Worm (Caenorhabditis elegans): ENCODE data around the gene ZC477.4.

ZC477.4 gene

ce11 chrIV:7098509-7099065 is at the start of gene ZC477.4:
ZC477.4 (minus strand) TSS chrIV:7098784.
- TF ChIP-seq pha-4 (tag; optimal IDR thresholded peaks at IDR 0.05): no peak
- TF ChIP-seq nhr-12 (tag; optimal IDR thresholded peaks at IDR 0.05): no peak
- TF ChIP-seq unc-62 (GFP tag; optimal IDR thresholded peaks at IDR 0.05): peak; percentile 30
- no peak for TF ChIP-seq tbx-8 (GFP tag; optimal IDR thresholded peaks at IDR 0.05)
- TF ChIP-seq bed-3 (GFP tag; optimal IDR thresholded peaks at IDR 0.05): no peak
- peak; percentile 89 for TF ChIP-seq hlh-1 (tag; optimal IDR thresholded peaks at IDR 0.05)
- peak; percentile 31 for TF ChIP-seq M03D4.4 (tag; optimal IDR thresholded peaks at IDR 0.05)
- TF ChIP-seq nhr-76 (tag; optimal IDR thresholded peaks at IDR 0.05): no peak
- TF ChIP-seq elt-1 (tag; optimal IDR thresholded peaks at IDR 0.05; ENCODE audit: borderline replicate concordance, insufficient read depth): no peak
- TF ChIP-seq unc-120 (tag; optimal IDR thresholded peaks at IDR 0.05; ENCODE audit: poor library complexity, severe bottlenecking): peak; percentile 95

ce11 chrIV:7147722-7148121 is 49.1 kb upstream of the ZC477.4 start:
- peak; percentile 21 for TF ChIP-seq ces-1 (GFP tag; optimal IDR thresholded peaks at IDR 0.05)
- no peak for TF ChIP-seq nhr-76 (tag; optimal IDR thresholded peaks at IDR 0.05)

ce11 chrIV:7144670-7145257 is 46.2 kb upstream of the ZC477.4 start, which contains the start of gene hecd-1:
hecd-1 (minus strand) TSS chrIV:7144720.
- no peak for TF ChIP-seq lin-13 (tag; optimal IDR thresholded peaks at IDR 0.05)
- no peak for TF ChIP-seq sptf-1 (tag; optimal IDR thresholded peaks at IDR 0.05)
- TF ChIP-seq sem-2 (GFP tag; optimal IDR thresholded peaks at IDR 0.05): no peak
- no peak for TF ChIP-seq ztf-11 (tag; optimal IDR thresholded peaks at IDR 0.05)
- no peak for TF ChIP-seq mep-1 (tag; optimal IDR thresholded peaks at IDR 0.05)
- TF ChIP-seq elt-1 (tag; optimal IDR thresholded peaks at IDR 0.05; ENCODE audit: borderline replicate concordance, insufficient read depth): no peak
- TF ChIP-seq ceh-39 (tag; optimal IDR thresholded peaks at IDR 0.05): no peak
- TF ChIP-seq nhr-12 (tag; optimal IDR thresholded peaks at IDR 0.05): no peak
- no peak for TF ChIP-seq tbx-8 (GFP tag; optimal IDR thresholded peaks at IDR 0.05)
- no peak for TF ChIP-seq ceh-43 (GFP tag; optimal IDR thresholded peaks at IDR 0.05)
- TF ChIP-seq nhr-237 (tag; optimal IDR thresholded peaks at IDR 0.05): no peak
- no peak for TF ChIP-seq nhr-76 (tag; optimal IDR thresholded peaks at IDR 0.05)
- no peak for TF ChIP-seq lin-32 (GFP tag; optimal IDR thresholded peaks at IDR 0.05)
- TF ChIP-seq drap-1 (GFP tag; optimal IDR thresholded peaks at IDR 0.05): no peak
- no peak for TF ChIP-seq bed-3 (GFP tag; optimal IDR thresholded peaks at IDR 0.05)
- no peak for TF ChIP-seq unc-120 (tag; optimal IDR thresholded peaks at IDR 0.05; ENCODE audit: poor library complexity, severe bottlenecking)
- no peak for TF ChIP-seq unc-62 (GFP tag; optimal IDR thresholded peaks at IDR 0.05)
- TF ChIP-seq pha-4 (tag; optimal IDR thresholded peaks at IDR 0.05): no peak

- no peak for TF ChIP-seq lin-13 (tag; optimal IDR thresholded peaks at IDR 0.05)
- no peak for TF ChIP-seq elt-1 (tag; optimal IDR thresholded peaks at IDR 0.05; ENCODE audit: borderline replicate concordance, insufficient read depth)
- TF ChIP-seq blmp-1 (tag; optimal IDR thresholded peaks at IDR 0.05): no peak
- TF ChIP-seq sem-2 (GFP tag; optimal IDR thresholded peaks at IDR 0.05): no peak
- no peak for TF ChIP-seq unc-62 (GFP tag; optimal IDR thresholded peaks at IDR 0.05)
- no peak for TF ChIP-seq nhr-2 (tag; optimal IDR thresholded peaks at IDR 0.05)
- no peak for TF ChIP-seq sptf-1 (tag; optimal IDR thresholded peaks at IDR 0.05)
- no peak for TF ChIP-seq nhr-237 (tag; optimal IDR thresholded peaks at IDR 0.05)
- no peak for TF ChIP-seq cnd-1 (tag; optimal IDR thresholded peaks at IDR 0.05)
- no peak for TF ChIP-seq snpc-4 (tag; optimal IDR thresholded peaks at IDR 0.05)
- TF ChIP-seq unc-39 (tag; optimal IDR thresholded peaks at IDR 0.05): no peak
- TF ChIP-seq tbx-8 (GFP tag; optimal IDR thresholded peaks at IDR 0.05): no peak
- TF ChIP-seq nhr-12 (tag; optimal IDR thresholded peaks at IDR 0.05): no peak
- TF ChIP-seq pha-4 (tag; optimal IDR thresholded peaks at IDR 0.05): no peak
- no peak for TF ChIP-seq zip-8 (tag; optimal IDR thresholded peaks at IDR 0.05)
- TF ChIP-seq mls-2 (tag; optimal IDR thresholded peaks at IDR 0.05): no peak
- TF ChIP-seq drap-1 (GFP tag; optimal IDR thresholded peaks at IDR 0.05): no peak
- no peak for TF ChIP-seq M03D4.4 (tag; optimal IDR thresholded peaks at IDR 0.05)
Observed at ce11 chrIV:7139143-7139542, 40.6 kb upstream of the ZC477.4 start.

ce11 chrIV:7133983-7134382 is 35.4 kb upstream of the ZC477.4 start, which contains the start of gene mutd-1:
mutd-1 (minus strand) TSS chrIV:7134083.
- no peak for TF ChIP-seq lin-13 (tag; optimal IDR thresholded peaks at IDR 0.05)
- TF ChIP-seq pha-4 (tag; optimal IDR thresholded peaks at IDR 0.05): no peak
- TF ChIP-seq flh-1 (GFP tag; optimal IDR thresholded peaks at IDR 0.05): no peak
- no peak for TF ChIP-seq nhr-76 (tag; optimal IDR thresholded peaks at IDR 0.05)
- TF ChIP-seq ceh-83 (GFP tag; optimal IDR thresholded peaks at IDR 0.05): no peak
- no peak for TF ChIP-seq unc-39 (tag; optimal IDR thresholded peaks at IDR 0.05)
- no peak for TF ChIP-seq elt-3 (tag; optimal IDR thresholded peaks at IDR 0.05)
- TF ChIP-seq ham-2 (GFP tag; optimal IDR thresholded peaks at IDR 0.05): no peak
- no peak for TF ChIP-seq nhr-237 (tag; optimal IDR thresholded peaks at IDR 0.05)
- TF ChIP-seq drap-1 (GFP tag; optimal IDR thresholded peaks at IDR 0.05): no peak
- TF ChIP-seq unc-62 (GFP tag; optimal IDR thresholded peaks at IDR 0.05): no peak
- no peak for TF ChIP-seq nhr-2 (tag; optimal IDR thresholded peaks at IDR 0.05)
- no peak for TF ChIP-seq nhr-12 (tag; optimal IDR thresholded peaks at IDR 0.05)
- TF ChIP-seq lsy-2 (tag; optimal IDR thresholded peaks at IDR 0.05): no peak
- TF ChIP-seq ceh-39 (tag; optimal IDR thresholded peaks at IDR 0.05): no peak
- TF ChIP-seq nhr-28 (tag; optimal IDR thresholded peaks at IDR 0.05): no peak
- TF ChIP-seq hlh-1 (tag; optimal IDR thresholded peaks at IDR 0.05): no peak
- no peak for TF ChIP-seq sptf-1 (tag; optimal IDR thresholded peaks at IDR 0.05)
- TF ChIP-seq tbx-8 (GFP tag; optimal IDR thresholded peaks at IDR 0.05): no peak
- no peak for TF ChIP-seq unc-120 (tag; optimal IDR thresholded peaks at IDR 0.05; ENCODE audit: poor library complexity, severe bottlenecking)

Measured in whole organism, mixed stage, embryonic.